Worm (Caenorhabditis elegans) whole organism, midembryonic: Measurements from ENCODE around the gene cutl-26.

ENCODE experiments used
- T22C8.4 ChIP-seq: fragments of 200-800 bp; sonication (Bioruptor generic); IDR thresholded peaks from 2 replicates; pipeline ENCODE4 v1.3.6; 2022; ENCODE audit warnings: missing genetic modification characterization, missing compliant biosample characterization
- flt-1 ChIP-seq: fragments of 200-800 bp; sonication (Bioruptor generic); IDR thresholded peaks from 2 replicates; pipeline ENCODE4 v1.3.6; 2022; ENCODE audit warnings: missing genetic modification characterization, missing compliant biosample characterization
- med-1 ChIP-seq: sonication (generic microtip); optimal IDR thresholded peaks from 2 replicates; lab custom pipeline; 2017; ENCODE audit warnings: missing genetic modification characterization, mild to moderate bottlenecking, missing compliant biosample characterization, antibody characterized with exemption, missing genetic modification reagents; ENCODE audit not compliant: insufficient read depth
- ref-1 ChIP-seq: fragments of 200-800 bp; sonication (Bioruptor generic); conservative IDR thresholded peaks from 2 replicates; pipeline ENCODE4 v1.3.6; 2022; ENCODE audit warnings: missing genetic modification reagents, missing genetic modification characterization, missing compliant biosample characterization
- ztf-29 ChIP-seq: fragments of 200-800 bp; sonication (Bioruptor generic); IDR thresholded peaks from 2 replicates; pipeline ENCODE4 v1.3.6; 2022; ENCODE audit warnings: missing genetic modification reagents, missing genetic modification characterization, missing compliant biosample characterization

- TF ChIP-seq med-1 (GFP tag; lab: Kevin White, UChicago), result no peak
- no peak for TF ChIP-seq ref-1
- TF ChIP-seq flt-1, result no peak
- TF ChIP-seq ztf-29 (GFP tag; lab: Robert Waterston, UW), result no peak
- TF ChIP-seq T22C8.4, result no peak
Observed at ce11 chrIV:666991-667390, 40.5 kb downstream of the cutl-26 start, which contains the start of gene K11H12.6.
